Worm (Caenorhabditis elegans) whole organism, L2 larva: ENCODE data around the gene bed-1.
A peak's percentile ranks its signal among the peaks of the same experiment; 100 is the strongest.

Experiments
- C34F6.9 ChIP-seq: fragments of 150-350 bp; optimal IDR thresholded peaks from 2 replicates; lab custom pipeline; 2014; ENCODE audit warnings: missing biosample characterization, missing genetic modification characterization
- F13H6.1 ChIP-seq: sonication (generic microtip); optimal IDR thresholded peaks from 2 replicates; lab custom pipeline; 2016; ENCODE audit warnings: missing genetic modification characterization, missing compliant biosample characterization
- R02D3.7 ChIP-seq: fragments of 150-350 bp; optimal IDR thresholded peaks from 2 replicates; lab custom pipeline; 2014; ENCODE audit warnings: missing biosample characterization, missing genetic modification characterization
- Y55F3AM.14 ChIP-seq: fragments of 200-800 bp; sonication (Bioruptor generic); optimal IDR thresholded peaks from 2 replicates; lab custom pipeline; 2018; ENCODE audit warnings: mild to moderate bottlenecking, missing genetic modification characterization, missing compliant biosample characterization
- ZK546.5 ChIP-seq: sonication (generic microtip); optimal IDR thresholded peaks from 2 replicates; lab custom pipeline; 2017; ENCODE audit warnings: missing biosample characterization, missing genetic modification characterization
- alr-1 ChIP-seq: fragments of 150-350 bp; optimal IDR thresholded peaks from 2 replicates; lab custom pipeline; 2014; ENCODE audit warnings: missing biosample characterization, missing genetic modification characterization
- aly-2 ChIP-seq: fragments of 150-350 bp; optimal IDR thresholded peaks from 2 replicates; lab custom pipeline; 2014; ENCODE audit warnings: missing biosample characterization, missing genetic modification characterization
- ama-1 ChIP-seq: fragments of 150-350 bp; optimal IDR thresholded peaks from 2 replicates; lab custom pipeline; 2018; ENCODE audit warnings: inconsistent platforms
- blmp-1 ChIP-seq: sonication (generic microtip); optimal IDR thresholded peaks from 2 replicates; lab custom pipeline; 2017; ENCODE audit warnings: missing genetic modification characterization, mild to moderate bottlenecking, missing compliant biosample characterization, antibody characterized with exemption, moderate library complexity; ENCODE audit not compliant: insufficient read depth
- ceh-16 ChIP-seq: fragments of 150-350 bp; optimal IDR thresholded peaks from 2 replicates; lab custom pipeline; 2014; ENCODE audit warnings: missing biosample characterization, missing genetic modification characterization
- ceh-82 ChIP-seq: fragments of 150-350 bp; optimal IDR thresholded peaks from 2 replicates; lab custom pipeline; 2014; ENCODE audit warnings: missing biosample characterization, missing genetic modification characterization
- crh-2 ChIP-seq: sonication (generic microtip); optimal IDR thresholded peaks from 2 replicates; lab custom pipeline; 2017; ENCODE audit warnings: missing biosample characterization, missing genetic modification characterization
- dmd-4 ChIP-seq: sonication (generic microtip); optimal IDR thresholded peaks from 2 replicates; lab custom pipeline; 2017; ENCODE audit warnings: missing biosample characterization, missing genetic modification characterization
- egl-27 ChIP-seq: sonication (generic microtip); optimal IDR thresholded peaks from 3 replicates; lab custom pipeline; 2017; ENCODE audit warnings: missing biosample characterization, missing genetic modification reagents, missing genetic modification characterization
- elt-1 ChIP-seq: fragments of 150-350 bp; optimal IDR thresholded peaks from 2 replicates; lab custom pipeline; 2014; ENCODE audit warnings: missing biosample characterization, missing genetic modification characterization
- elt-3 ChIP-seq: sonication (generic microtip); optimal IDR thresholded peaks from 2 replicates; lab custom pipeline; 2017; ENCODE audit warnings: missing biosample characterization, missing genetic modification characterization
- fos-1 ChIP-seq: fragments of 150-350 bp; optimal IDR thresholded peaks from 2 replicates; lab custom pipeline; 2014; ENCODE audit warnings: missing biosample characterization, missing genetic modification characterization
- gmeb-1 ChIP-seq: fragments of 150-350 bp; optimal IDR thresholded peaks from 2 replicates; lab custom pipeline; 2014; ENCODE audit warnings: missing biosample characterization, missing genetic modification characterization
- lin-11 ChIP-seq: fragments of 150-350 bp; sonication (generic microtip); optimal IDR thresholded peaks from 2 replicates; lab custom pipeline; 2014; ENCODE audit warnings: missing biosample characterization, missing genetic modification characterization, inconsistent platforms, mixed read lengths
- lin-13 ChIP-seq: fragments of 150-350 bp; optimal IDR thresholded peaks from 2 replicates; lab custom pipeline; 2014; ENCODE audit warnings: missing biosample characterization, missing genetic modification reagents, missing genetic modification characterization
- lin-39 ChIP-seq: fragments of 150-350 bp; optimal IDR thresholded peaks from 2 replicates; lab custom pipeline; 2014; ENCODE audit warnings: missing biosample characterization, missing genetic modification reagents, missing genetic modification characterization
- lsy-2 ChIP-seq, 2 experiments: fragments of 150-350 bp in 1 of 2; sonication (generic microtip) in 1 of 2; optimal IDR thresholded peaks; 2 replicates each; lab custom pipeline; 2014 to 2017; ENCODE audit warnings: missing biosample characterization in 2 of 2, missing genetic modification characterization in 2 of 2
- mab-5 ChIP-seq: fragments of 150-350 bp; optimal IDR thresholded peaks from 2 replicates; lab custom pipeline; 2014; ENCODE audit warnings: missing biosample characterization, missing genetic modification characterization
- mbf-1 ChIP-seq: sonication (generic microtip); optimal IDR thresholded peaks from 2 replicates; lab custom pipeline; 2017; ENCODE audit warnings: missing biosample characterization, missing genetic modification characterization
- mdl-1 ChIP-seq, 2 experiments: fragments of 150-350 bp in 1 of 2; sonication (generic microtip) in 1 of 2; optimal IDR thresholded peaks; 2 replicates each; lab custom pipeline; 2017; ENCODE audit warnings: missing biosample characterization in 2 of 2, missing genetic modification characterization in 2 of 2
- nhr-10 ChIP-seq: sonication (generic microtip); optimal IDR thresholded peaks from 2 replicates; lab custom pipeline; 2017; ENCODE audit warnings: missing biosample characterization, missing genetic modification characterization
- nhr-11 ChIP-seq: fragments of 150-350 bp; optimal IDR thresholded peaks from 2 replicates; lab custom pipeline; 2014; ENCODE audit warnings: missing biosample characterization, missing genetic modification characterization
- nhr-12 ChIP-seq: fragments of 150-350 bp; optimal IDR thresholded peaks from 2 replicates; lab custom pipeline; 2014; ENCODE audit warnings: missing biosample characterization, missing genetic modification characterization
- nhr-129 ChIP-seq: fragments of 150-350 bp; optimal IDR thresholded peaks from 2 replicates; lab custom pipeline; 2014; ENCODE audit warnings: missing biosample characterization, missing genetic modification characterization
- nhr-21 ChIP-seq: fragments of 150-350 bp; optimal IDR thresholded peaks from 2 replicates; lab custom pipeline; 2014; ENCODE audit warnings: missing biosample characterization, missing genetic modification characterization
- nhr-23 ChIP-seq: fragments of 150-350 bp; optimal IDR thresholded peaks from 2 replicates; lab custom pipeline; 2014; ENCODE audit warnings: missing biosample characterization, missing genetic modification reagents, missing genetic modification characterization
- nhr-237 ChIP-seq: fragments of 150-350 bp; optimal IDR thresholded peaks from 2 replicates; lab custom pipeline; 2014; ENCODE audit warnings: missing biosample characterization, missing genetic modification characterization
- nhr-25 ChIP-seq: fragments of 150-350 bp; sonication (generic microtip); optimal IDR thresholded peaks from 3 replicates; lab custom pipeline; 2014; ENCODE audit warnings: missing biosample characterization, missing genetic modification characterization
- nhr-6 ChIP-seq: fragments of 150-350 bp; optimal IDR thresholded peaks from 2 replicates; lab custom pipeline; 2014; ENCODE audit warnings: missing biosample characterization, missing genetic modification characterization
- nhr-77 ChIP-seq: fragments of 150-350 bp; optimal IDR thresholded peaks from 2 replicates; lab custom pipeline; 2014; ENCODE audit warnings: missing biosample characterization, missing genetic modification characterization
- peb-1 ChIP-seq: fragments of 150-350 bp; optimal IDR thresholded peaks from 2 replicates; lab custom pipeline; 2014; ENCODE audit warnings: missing biosample characterization, missing genetic modification characterization
- sem-4 ChIP-seq: fragments of 150-350 bp; optimal IDR thresholded peaks from 2 replicates; lab custom pipeline; 2014; ENCODE audit warnings: missing biosample characterization, missing genetic modification reagents, missing genetic modification characterization
- skn-1 ChIP-seq: sonication (generic microtip); optimal IDR thresholded peaks from 2 replicates; lab custom pipeline; 2017; ENCODE audit warnings: missing biosample characterization, missing genetic modification characterization
- sma-3 ChIP-seq: sonication (generic microtip); optimal IDR thresholded peaks from 2 replicates; lab custom pipeline; 2016; ENCODE audit warnings: missing genetic modification reagents, missing genetic modification characterization, missing compliant biosample characterization
- sma-9 ChIP-seq, 2 experiments: fragments of 150-350 bp in 1 of 2; sonication (generic microtip) in 1 of 2; optimal IDR thresholded peaks; 2 replicates each; lab custom pipeline; 2014 to 2016; ENCODE audit warnings: missing genetic modification characterization in 2 of 2, mild to moderate bottlenecking in 1 of 2, missing biosample characterization in 1 of 2, missing compliant biosample characterization in 1 of 2, missing genetic modification reagents in 1 of 2, moderate library complexity in 1 of 2
- snpc-4 ChIP-seq: fragments of 150-350 bp; optimal IDR thresholded peaks from 2 replicates; lab custom pipeline; 2014; ENCODE audit warnings: missing biosample characterization, missing genetic modification characterization
- unc-39 ChIP-seq: fragments of 150-350 bp; optimal IDR thresholded peaks from 2 replicates; lab custom pipeline; 2014; ENCODE audit warnings: missing biosample characterization, missing genetic modification characterization
- unc-55 ChIP-seq: fragments of 150-350 bp; sonication (generic microtip); optimal IDR thresholded peaks from 3 replicates; lab custom pipeline; 2014; ENCODE audit warnings: missing biosample characterization, missing genetic modification reagents, missing genetic modification characterization
- unc-62 ChIP-seq: fragments of 150-350 bp; optimal IDR thresholded peaks from 2 replicates; lab custom pipeline; 2014; ENCODE audit warnings: missing biosample characterization, missing genetic modification reagents, missing genetic modification characterization
- zag-1 ChIP-seq: fragments of 150-350 bp; optimal IDR thresholded peaks from 2 replicates; lab custom pipeline; 2014; ENCODE audit warnings: missing biosample characterization, missing genetic modification characterization
- ztf-1 ChIP-seq: fragments of 200-800 bp; sonication (Bioruptor generic); conservative IDR thresholded peaks from 2 replicates; pipeline ENCODE4 v1.3.6; 2022; ENCODE audit warnings: missing genetic modification characterization, missing compliant biosample characterization
- ztf-11 ChIP-seq: sonication (generic microtip); optimal IDR thresholded peaks from 2 replicates; lab custom pipeline; 2017; ENCODE audit warnings: missing biosample characterization, missing genetic modification characterization
- ztf-4 ChIP-seq: fragments of 150-350 bp; optimal IDR thresholded peaks from 2 replicates; lab custom pipeline; 2014; ENCODE audit warnings: missing biosample characterization, missing genetic modification characterization

The bed-1 gene

DNA sequence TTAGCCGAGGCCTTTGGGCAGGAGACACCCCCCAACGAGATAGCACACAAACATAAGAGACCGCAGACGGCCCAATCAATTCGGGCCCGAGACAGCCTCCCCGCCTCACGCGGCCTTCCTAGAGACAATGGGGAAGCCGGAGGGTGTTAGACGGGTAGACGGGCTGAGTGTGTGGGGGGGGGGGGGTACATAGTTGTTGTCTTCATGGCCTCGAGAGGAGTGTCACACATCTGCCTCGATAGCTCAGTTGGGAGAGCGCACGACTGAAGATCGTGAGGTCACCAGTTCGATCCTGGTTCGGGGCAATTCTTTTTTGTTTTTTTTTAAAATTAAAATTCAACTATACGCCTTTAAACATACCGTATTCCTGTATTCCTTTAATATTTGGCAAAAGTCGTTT, 1.1 kb upstream of the bed-1 start:
- no peak for TF ChIP-seq blmp-1 (tag; lab: Kevin White, UChicago)
- TF ChIP-seq peb-1, result no peak
- peak; percentile 8 for TF ChIP-seq F13H6.1
- TF ChIP-seq zag-1 (tag; lab: Kevin White, UChicago), result peak; percentile 37
- TF ChIP-seq R02D3.7 (tag; lab: Kevin White, UChicago), result peak; percentile 2
- TF ChIP-seq ceh-82 (tag; lab: Kevin White, UChicago), result no peak
- no peak for TF ChIP-seq aly-2 (tag; lab: Kevin White, UChicago)
- peak; percentile 26 to 58 for TF ChIP-seq lsy-2 (tag; optimal IDR thresholded peaks at IDR 0.05; lab: Kevin White, UChicago)
- no peak for TF ChIP-seq ztf-11 (tag; lab: Kevin White, UChicago)
- TF ChIP-seq nhr-237, result no peak
- TF ChIP-seq nhr-129 (tag; lab: Kevin White, UChicago), result peak; percentile 64
- no peak for TF ChIP-seq mbf-1 (tag; lab: Kevin White, UChicago)
- no peak for TF ChIP-seq sem-4 (tag; lab: Kevin White, UChicago)
- TF ChIP-seq ztf-4 (tag; lab: Kevin White, UChicago), result no peak
- peak; percentile 50 for TF ChIP-seq crh-2 (tag; lab: Kevin White, UChicago)
- no peak for TF ChIP-seq alr-1 (tag; lab: Kevin White, UChicago)
- TF ChIP-seq lin-13 (GFP tag; lab: Kevin White, UChicago), result peak; percentile 70
- no peak for TF ChIP-seq elt-3
- no peak for TF ChIP-seq lin-39 (tag; lab: Kevin White, UChicago)
- no peak for TF ChIP-seq skn-1
- no peak for TF ChIP-seq nhr-12 (tag; lab: Kevin White, UChicago)
- TF ChIP-seq nhr-25, result peak; percentile 30
- no peak for TF ChIP-seq fos-1
- TF ChIP-seq mab-5, result peak; percentile 44
- peak; percentile 37 for TF ChIP-seq lin-11 (tag; lab: Kevin White, UChicago)
- TF ChIP-seq sma-3 (GFP tag; lab: Kevin White, UChicago), result peak; percentile 21
- TF ChIP-seq nhr-77, result no peak
- peak; percentile 17 for TF ChIP-seq C34F6.9
- no peak for TF ChIP-seq unc-39 (tag; lab: Kevin White, UChicago)
- TF ChIP-seq unc-55 (GFP tag; lab: Kevin White, UChicago), result peak; percentile 54
- no peak for TF ChIP-seq nhr-10 (tag; lab: Kevin White, UChicago)
- no peak for TF ChIP-seq unc-62
- no peak for TF ChIP-seq elt-1 (tag; lab: Kevin White, UChicago)
- TF ChIP-seq nhr-6 (tag; lab: Kevin White, UChicago), result no peak
- peak in 1 of 2 experiments; percentile 25 for TF ChIP-seq mdl-1 (tag; optimal IDR thresholded peaks at IDR 0.05; lab: Kevin White, UChicago)
- peak; percentile 33 for TF ChIP-seq Y55F3AM.14 (GFP tag; lab: Kevin White, UChicago)
- TF ChIP-seq gmeb-1, result peak; percentile 57
- TF ChIP-seq snpc-4, result peak; percentile 40
- peak; percentile 43 for TF ChIP-seq egl-27 (tag; lab: Kevin White, UChicago)
- no peak for TF ChIP-seq ceh-16
- TF ChIP-seq ztf-1 (GFP tag; lab: Robert Waterston, UW), result no peak
- TF ChIP-seq sma-9 (GFP tag; optimal IDR thresholded peaks at IDR 0.05; lab: Kevin White, UChicago), result no peak
- no peak for TF ChIP-seq sma-9 (tag; optimal IDR thresholded peaks at IDR 0.05; lab: Kevin White, UChicago)
- no peak for TF ChIP-seq ama-1 (lab: Kevin White, UChicago)
- TF ChIP-seq nhr-11 (tag; lab: Kevin White, UChicago), result no peak
- TF ChIP-seq nhr-21 (tag; lab: Kevin White, UChicago), result peak; percentile 39
- no peak for TF ChIP-seq nhr-23 (tag; lab: Kevin White, UChicago)
- no peak for TF ChIP-seq dmd-4
- no peak for TF ChIP-seq ZK546.5
